Worm (Caenorhabditis elegans) whole organism, L3 larva: ENCODE results near the gene K04F1.9.

Experiments
- ceh-28 ChIP-seq: fragments of 150-350 bp; optimal IDR thresholded peaks from 2 replicates; lab custom pipeline; 2014; ENCODE audit warnings: missing biosample characterization, missing genetic modification reagents, missing genetic modification characterization
- ceh-82 ChIP-seq: fragments of 150-350 bp; optimal IDR thresholded peaks from 2 replicates; lab custom pipeline; 2014; ENCODE audit warnings: missing biosample characterization, missing genetic modification characterization
- egl-27 ChIP-seq: sonication (generic microtip); optimal IDR thresholded peaks from 4 replicates; lab custom pipeline; 2017; ENCODE audit warnings: missing biosample characterization, missing genetic modification reagents, missing genetic modification characterization
- lin-15B ChIP-seq: fragments of 150-350 bp; optimal IDR thresholded peaks from 2 replicates; lab custom pipeline; 2014; ENCODE audit warnings: missing biosample characterization, missing genetic modification characterization
- lin-39 ChIP-seq: fragments of 150-350 bp; optimal IDR thresholded peaks from 2 replicates; lab custom pipeline; 2018; ENCODE audit warnings: missing biosample characterization, missing genetic modification reagents, missing genetic modification characterization
- mdl-1 ChIP-seq: fragments of 150-350 bp; optimal IDR thresholded peaks from 2 replicates; lab custom pipeline; 2014; ENCODE audit warnings: missing biosample characterization, missing genetic modification characterization
- nhr-11 ChIP-seq: fragments of 150-350 bp; optimal IDR thresholded peaks from 2 replicates; lab custom pipeline; 2014; ENCODE audit warnings: missing biosample characterization, missing genetic modification characterization
- nhr-25 ChIP-seq: sonication (generic microtip); optimal IDR thresholded peaks from 2 replicates; lab custom pipeline; 2017; ENCODE audit warnings: missing biosample characterization, missing genetic modification characterization
- nhr-28 ChIP-seq: fragments of 150-350 bp; optimal IDR thresholded peaks from 2 replicates; lab custom pipeline; 2014; ENCODE audit warnings: missing biosample characterization, missing genetic modification characterization
- snpc-4 ChIP-seq: fragments of 150-350 bp; optimal IDR thresholded peaks from 2 replicates; lab custom pipeline; 2014; ENCODE audit warnings: missing biosample characterization, missing genetic modification characterization
- unc-39 ChIP-seq: sonication (generic microtip); optimal IDR thresholded peaks from 4 replicates; lab custom pipeline; 2017; ENCODE audit warnings: missing biosample characterization, missing genetic modification characterization
- zag-1 ChIP-seq: fragments of 150-350 bp; optimal IDR thresholded peaks from 2 replicates; lab custom pipeline; 2014; ENCODE audit warnings: missing biosample characterization, missing genetic modification characterization

ce11 chrV:1699228-1699795 is 34.3 kb downstream of the K04F1.9 start:
- TF ChIP-seq ceh-28 (no peak), snpc-4 (no peak), unc-39 (tag; lab: Kevin White, UChicago) (no peak), nhr-11 (tag; lab: Kevin White, UChicago) (no peak), nhr-28 (tag; lab: Kevin White, UChicago) (no peak), mdl-1 (tag; lab: Kevin White, UChicago) (no peak), lin-39 (no peak), egl-27 (tag; lab: Kevin White, UChicago) (no peak), nhr-25 (tag; lab: Kevin White, UChicago) (no peak), ceh-82 (tag; lab: Kevin White, UChicago) (no peak), lin-15B (tag; lab: Kevin White, UChicago) (no peak), zag-1 (tag; lab: Kevin White, UChicago) (no peak)
